Worm (Caenorhabditis elegans) whole organism, L1 larva: Measurements from ENCODE around the gene C35A11.2.

Source experiments
- C16A3.4 ChIP-seq: fragments of 150-350 bp; optimal IDR thresholded peaks from 2 replicates; lab custom pipeline; 2014; ENCODE audit warnings: missing biosample characterization, missing genetic modification characterization
- aha-1 ChIP-seq: fragments of 150-350 bp; optimal IDR thresholded peaks from 2 replicates; lab custom pipeline; 2014; ENCODE audit warnings: missing biosample characterization, missing genetic modification characterization
- alr-1 ChIP-seq: fragments of 200-800 bp; sonication (Bioruptor generic); optimal IDR thresholded peaks from 2 replicates; lab custom pipeline; 2018; ENCODE audit warnings: borderline replicate concordance, mild to moderate bottlenecking, missing genetic modification characterization, missing compliant biosample characterization
- aly-2 ChIP-seq: fragments of 150-350 bp; optimal IDR thresholded peaks from 2 replicates; lab custom pipeline; 2014; ENCODE audit warnings: missing biosample characterization, missing genetic modification characterization
- ama-1 ChIP-seq: fragments of 150-350 bp; optimal IDR thresholded peaks from 2 replicates; lab custom pipeline; 2014
- blmp-1 ChIP-seq: fragments of 150-350 bp; optimal IDR thresholded peaks from 2 replicates; lab custom pipeline; 2014; ENCODE audit warnings: missing biosample characterization, missing genetic modification characterization
- ceh-63 ChIP-seq: fragments of 200-800 bp; sonication (Bioruptor generic); optimal IDR thresholded peaks from 2 replicates; lab custom pipeline; 2018; ENCODE audit warnings: mild to moderate bottlenecking, missing genetic modification characterization, missing compliant biosample characterization
- ceh-8 ChIP-seq: fragments of 200-800 bp; sonication (Bioruptor generic); optimal IDR thresholded peaks from 2 replicates; lab custom pipeline; 2018; ENCODE audit warnings: mild to moderate bottlenecking, missing genetic modification characterization, moderate library complexity, missing compliant biosample characterization
- ceh-82 ChIP-seq, 3 experiments: fragments of 150-350 bp in 1 of 3; sonication (generic microtip) in 2 of 3; optimal IDR thresholded peaks; 2 replicates each; lab custom pipeline; 2014 to 2017; ENCODE audit warnings: missing biosample characterization in 3 of 3, missing genetic modification characterization in 3 of 3
- ceh-90 ChIP-seq: sonication (generic microtip); optimal IDR thresholded peaks from 2 replicates; lab custom pipeline; 2016; ENCODE audit warnings: missing genetic modification characterization, missing compliant biosample characterization
- ces-1 ChIP-seq: fragments of 150-350 bp; optimal IDR thresholded peaks from 2 replicates; lab custom pipeline; 2014; ENCODE audit warnings: missing biosample characterization, missing genetic modification reagents, missing genetic modification characterization
- dsc-1 ChIP-seq: sonication (generic microtip); optimal IDR thresholded peaks from 2 replicates; lab custom pipeline; 2016; ENCODE audit warnings: mild to moderate bottlenecking, missing genetic modification characterization, missing compliant biosample characterization
- efl-1 ChIP-seq, 4 experiments: fragments of 150-350 bp; optimal IDR thresholded peaks in 3 of 4; peaks in 1 of 4; 1 replicate in 1 of 4; 2 replicates in 3 of 4; lab custom pipeline; 2014; ENCODE audit warnings: missing biosample characterization in 2 of 4, missing genetic modification characterization in 2 of 4, missing genetic modification reagents in 2 of 4
- elt-3 ChIP-seq, 6 experiments: fragments of 150-350 bp in 1 of 6; sonication (generic microtip); optimal IDR thresholded peaks; 2 replicates each; lab custom pipeline; 2017 to 2018; ENCODE audit warnings: missing biosample characterization in 6 of 6, missing genetic modification characterization in 6 of 6, inconsistent platforms in 1 of 6
- fkh-10 ChIP-seq: sonication (generic microtip); optimal IDR thresholded peaks from 2 replicates; lab custom pipeline; 2017; ENCODE audit warnings: missing biosample characterization, missing genetic modification reagents, missing genetic modification characterization
- fos-1 ChIP-seq: fragments of 150-350 bp; optimal IDR thresholded peaks from 2 replicates; lab custom pipeline; 2014; ENCODE audit warnings: missing biosample characterization, missing genetic modification characterization
- hlh-17 ChIP-seq: fragments of 200-800 bp; sonication (Bioruptor generic); optimal IDR thresholded peaks from 2 replicates; lab custom pipeline; 2018; ENCODE audit warnings: missing genetic modification characterization, mild to moderate bottlenecking, missing compliant biosample characterization, moderate library complexity, borderline replicate concordance
- hpl-2 ChIP-seq: fragments of 150-350 bp; optimal IDR thresholded peaks from 2 replicates; lab custom pipeline; 2014; ENCODE audit warnings: missing biosample characterization, missing genetic modification reagents, missing genetic modification characterization
- lin-14 ChIP-seq: fragments of 200-800 bp; sonication (Bioruptor generic); optimal IDR thresholded peaks from 2 replicates; lab custom pipeline; 2018; ENCODE audit warnings: mild to moderate bottlenecking, missing genetic modification characterization, moderate library complexity, missing compliant biosample characterization
- lin-39 ChIP-seq: fragments of 150-350 bp; optimal IDR thresholded peaks from 2 replicates; lab custom pipeline; 2014; ENCODE audit warnings: missing biosample characterization, missing genetic modification reagents, missing genetic modification characterization
- lir-3 ChIP-seq: sonication (generic microtip); optimal IDR thresholded peaks from 2 replicates; lab custom pipeline; 2016; ENCODE audit warnings: mild to moderate bottlenecking, missing genetic modification characterization, moderate library complexity, missing compliant biosample characterization; ENCODE audit not compliant: poor library complexity
- lsy-2 ChIP-seq, 2 experiments: fragments of 150-350 bp; optimal IDR thresholded peaks; 2 replicates each; lab custom pipeline; 2014; ENCODE audit warnings: missing biosample characterization in 2 of 2, missing genetic modification characterization in 2 of 2
- mdl-1 ChIP-seq, 2 experiments: fragments of 150-350 bp; optimal IDR thresholded peaks; 2 replicates each; lab custom pipeline; 2014 to 2017; ENCODE audit warnings: missing biosample characterization in 2 of 2, missing genetic modification characterization in 2 of 2, inconsistent platforms in 1 of 2
- mep-1 ChIP-seq: fragments of 150-350 bp; optimal IDR thresholded peaks from 2 replicates; lab custom pipeline; 2014; ENCODE audit warnings: missing biosample characterization, missing genetic modification characterization
- nhr-11 ChIP-seq: fragments of 150-350 bp; optimal IDR thresholded peaks from 2 replicates; lab custom pipeline; 2014; ENCODE audit warnings: missing biosample characterization, missing genetic modification characterization
- nhr-12 ChIP-seq: sonication (generic microtip); optimal IDR thresholded peaks from 2 replicates; lab custom pipeline; 2017; ENCODE audit warnings: missing biosample characterization, missing genetic modification characterization
- nhr-19 ChIP-seq: fragments of 200-800 bp; sonication (Bioruptor generic); conservative IDR thresholded peaks from 2 replicates; pipeline ENCODE4 v1.3.6; 2022; ENCODE audit warnings: missing genetic modification characterization, missing compliant biosample characterization
- nhr-20 ChIP-seq: sonication (generic microtip); optimal IDR thresholded peaks from 2 replicates; lab custom pipeline; 2016; ENCODE audit warnings: mild to moderate bottlenecking, missing genetic modification characterization, missing compliant biosample characterization
- nhr-28 ChIP-seq: fragments of 150-350 bp; optimal IDR thresholded peaks from 2 replicates; lab custom pipeline; 2014; ENCODE audit warnings: missing biosample characterization, missing genetic modification characterization
- nhr-76 ChIP-seq: sonication (generic microtip); optimal IDR thresholded peaks from 2 replicates; lab custom pipeline; 2017; ENCODE audit warnings: missing biosample characterization, missing genetic modification characterization
- nhr-77 ChIP-seq: fragments of 150-350 bp; optimal IDR thresholded peaks from 2 replicates; lab custom pipeline; 2014; ENCODE audit warnings: missing biosample characterization, missing genetic modification characterization
- nhr-84 ChIP-seq: sonication (generic microtip); optimal IDR thresholded peaks from 2 replicates; lab custom pipeline; 2017; ENCODE audit warnings: missing biosample characterization, missing genetic modification characterization
- nhr-85 ChIP-seq: sonication (generic microtip); peaks from one replicate; lab custom pipeline; 2016; ENCODE audit warnings: missing genetic modification characterization, inconsistent platforms, missing compliant biosample characterization
- nhr-90 ChIP-seq: sonication (generic microtip); optimal IDR thresholded peaks from 2 replicates; lab custom pipeline; 2016; ENCODE audit warnings: mild to moderate bottlenecking, missing genetic modification characterization, missing compliant biosample characterization; ENCODE audit not compliant: poor library complexity
- pag-3 ChIP-seq: sonication (generic microtip); optimal IDR thresholded peaks from 2 replicates; lab custom pipeline; 2017; ENCODE audit warnings: missing genetic modification characterization, mild to moderate bottlenecking, missing compliant biosample characterization, antibody characterized with exemption, borderline replicate concordance; ENCODE audit not compliant: insufficient read depth
- pax-3 ChIP-seq: fragments of 200-800 bp; sonication (Bioruptor generic); optimal IDR thresholded peaks from 2 replicates; lab custom pipeline; 2018; ENCODE audit warnings: mild to moderate bottlenecking, missing genetic modification characterization, moderate library complexity, missing compliant biosample characterization
- pqm-1 ChIP-seq: sonication (generic microtip); optimal IDR thresholded peaks from 3 replicates; lab custom pipeline; 2017; ENCODE audit warnings: missing biosample characterization, missing genetic modification characterization
- rnt-1 ChIP-seq: sonication (generic microtip); optimal IDR thresholded peaks from 2 replicates; lab custom pipeline; 2016; ENCODE audit warnings: mild to moderate bottlenecking, missing genetic modification characterization, moderate library complexity, missing compliant biosample characterization
- snpc-4 ChIP-seq: fragments of 150-350 bp; optimal IDR thresholded peaks from 2 replicates; lab custom pipeline; 2014; ENCODE audit warnings: missing biosample characterization, missing genetic modification characterization
- snu-23 ChIP-seq: sonication (generic microtip); optimal IDR thresholded peaks from 2 replicates; lab custom pipeline; 2016; ENCODE audit warnings: missing genetic modification characterization, missing compliant biosample characterization
- sox-4 ChIP-seq: sonication (generic microtip); optimal IDR thresholded peaks from 2 replicates; lab custom pipeline; 2016; ENCODE audit warnings: missing genetic modification characterization, missing compliant biosample characterization
- sptf-1 ChIP-seq: fragments of 150-350 bp; optimal IDR thresholded peaks from 2 replicates; lab custom pipeline; 2014; ENCODE audit warnings: missing biosample characterization, missing genetic modification characterization
- sup-37 ChIP-seq: fragments of 200-800 bp; sonication (Bioruptor generic); optimal IDR thresholded peaks from 2 replicates; lab custom pipeline; 2018; ENCODE audit warnings: mild to moderate bottlenecking, missing genetic modification characterization, missing compliant biosample characterization
- tbx-2 ChIP-seq: sonication (generic microtip); optimal IDR thresholded peaks from 2 replicates; lab custom pipeline; 2016; ENCODE audit warnings: missing genetic modification characterization, missing compliant biosample characterization
- tlp-1 ChIP-seq: fragments of 150-350 bp; optimal IDR thresholded peaks from 2 replicates; lab custom pipeline; 2014; ENCODE audit warnings: missing biosample characterization, missing genetic modification characterization
- unc-130 ChIP-seq: fragments of 150-350 bp; optimal IDR thresholded peaks from 2 replicates; lab custom pipeline; 2017; ENCODE audit warnings: missing biosample characterization, missing genetic modification characterization, inconsistent platforms
- unc-30 ChIP-seq: sonication (generic microtip); optimal IDR thresholded peaks from 2 replicates; lab custom pipeline; 2017; ENCODE audit warnings: missing biosample characterization, missing genetic modification characterization
- unc-62 ChIP-seq: fragments of 150-350 bp; optimal IDR thresholded peaks from 2 replicates; lab custom pipeline; 2014; ENCODE audit warnings: missing biosample characterization, missing genetic modification reagents, missing genetic modification characterization
- unc-86 ChIP-seq: sonication (generic microtip); optimal IDR thresholded peaks from 2 replicates; lab custom pipeline; 2016; ENCODE audit warnings: missing genetic modification characterization, missing compliant biosample characterization
- unc-98 ChIP-seq: fragments of 200-800 bp; sonication (Bioruptor generic); IDR thresholded peaks from 2 replicates; pipeline ENCODE4 v1.3.6; 2022; ENCODE audit warnings: missing genetic modification characterization, missing compliant biosample characterization
- xbp-1 ChIP-seq: sonication (generic microtip); optimal IDR thresholded peaks from 2 replicates; lab custom pipeline; 2016; ENCODE audit warnings: missing genetic modification characterization, missing compliant biosample characterization
- zag-1 ChIP-seq: fragments of 150-350 bp; optimal IDR thresholded peaks from 2 replicates; lab custom pipeline; 2014; ENCODE audit warnings: missing biosample characterization, missing genetic modification characterization
- ztf-11 ChIP-seq, 2 experiments: sonication (generic microtip); optimal IDR thresholded peaks; 2 replicates each; lab custom pipeline; 2016 to 2017; ENCODE audit warnings: missing genetic modification characterization in 2 of 2, missing biosample characterization in 1 of 2, missing compliant biosample characterization in 1 of 2
- ztf-4 ChIP-seq: fragments of 150-350 bp; optimal IDR thresholded peaks from 2 replicates; lab custom pipeline; 2014; ENCODE audit warnings: missing biosample characterization, missing genetic modification characterization

C35A11.2 gene

ce11 chrV:5433020-5433419 is 46.9 kb downstream of the C35A11.2 start, which contains the start of gene acl-6 (continued):
- TF ChIP-seq fos-1 (tag; lab: Kevin White, UChicago) (peak; percentile 15), pag-3 (tag; lab: Kevin White, UChicago) (no peak), nhr-84 (no peak), nhr-19 (GFP tag; lab: Robert Waterston, UW) (no peak), dsc-1 (tag; lab: Kevin White, UChicago) (no peak), ztf-4 (tag; lab: Kevin White, UChicago) (no peak), ceh-63 (no peak), sup-37 (GFP tag; lab: Kevin White, UChicago) (no peak), nhr-12 (no peak), ceh-82 (tag; optimal IDR thresholded peaks at IDR 0.05; lab: Kevin White, UChicago) (peak in 1 of 3 experiments; percentile 36), tlp-1 (no peak), snu-23 (peak; percentile 68), unc-130 (tag; lab: Kevin White, UChicago) (no peak), ama-1 (no peak), nhr-77 (no peak), lin-14 (peak; percentile 59), fkh-10 (no peak), aha-1 (no peak), lin-39 (tag; lab: Kevin White, UChicago) (no peak), xbp-1 (tag; lab: Kevin White, UChicago) (peak; percentile 16), mep-1 (peak; percentile 44), ces-1 (GFP tag; lab: Kevin White, UChicago) (no peak), sptf-1 (tag; lab: Kevin White, UChicago) (no peak), hpl-2 (GFP tag; lab: Kevin White, UChicago) (no peak), zag-1 (no peak), ceh-90 (tag; lab: Kevin White, UChicago) (no peak), rnt-1 (no peak), ceh-8 (GFP tag; lab: Kevin White, UChicago) (no peak), tbx-2 (tag; lab: Kevin White, UChicago) (peak; percentile 11), alr-1 (tag; lab: Kevin White, UChicago) (no peak), C16A3.4 (peak; percentile 72), pax-3 (no peak), snpc-4 (tag; lab: Kevin White, UChicago) (no peak), nhr-20 (tag; lab: Kevin White, UChicago) (peak; percentile 80), mdl-1 (tag; optimal IDR thresholded peaks at IDR 0.05; lab: Kevin White, UChicago) (peak in 1 of 2 experiments; percentile 33), lir-3 (tag; lab: Kevin White, UChicago) (no peak), aly-2 (tag; lab: Kevin White, UChicago) (no peak), unc-86 (tag; lab: Kevin White, UChicago) (no peak), nhr-28 (tag; lab: Kevin White, UChicago) (no peak), unc-30 (tag; lab: Kevin White, UChicago) (no peak), lsy-2 (tag; optimal IDR thresholded peaks at IDR 0.05; lab: Kevin White, UChicago) (peak; percentile 44 to 76), hlh-17 (GFP tag; lab: Kevin White, UChicago) (no peak), nhr-90 (peak; percentile 64), pqm-1 (tag; lab: Kevin White, UChicago) (peak; percentile 78), unc-98 (GFP tag; lab: Robert Waterston, UW) (no peak), sox-4 (tag; lab: Kevin White, UChicago) (no peak), ztf-11 (tag; optimal IDR thresholded peaks at IDR 0.05; lab: Kevin White, UChicago) (no peak), elt-3 (tag; optimal IDR thresholded peaks at IDR 0.05; lab: Kevin White, UChicago) (peak in 4 of 6 experiments; percentile 39 to 79 (median 68)), efl-1 (optimal IDR thresholded peaks at IDR 0.05; lab: Kevin White, UChicago) (peak; percentile 48 to 90), efl-1 (GFP tag; optimal IDR thresholded peaks at IDR 0.05 in 1 of 2; lab: Kevin White, UChicago) (peak; percentile 89 to 99), unc-62 (GFP tag; lab: Kevin White, UChicago) (no peak), nhr-85 (tag; lab: Kevin White, UChicago) (peak; percentile 61), nhr-76 (tag; lab: Kevin White, UChicago) (no peak), blmp-1 (peak; percentile 89), nhr-11 (tag; lab: Kevin White, UChicago) (no peak)
